3 fruit fly cellular contexts compared by ENCODE assay signal in the genomic region with DNA sequence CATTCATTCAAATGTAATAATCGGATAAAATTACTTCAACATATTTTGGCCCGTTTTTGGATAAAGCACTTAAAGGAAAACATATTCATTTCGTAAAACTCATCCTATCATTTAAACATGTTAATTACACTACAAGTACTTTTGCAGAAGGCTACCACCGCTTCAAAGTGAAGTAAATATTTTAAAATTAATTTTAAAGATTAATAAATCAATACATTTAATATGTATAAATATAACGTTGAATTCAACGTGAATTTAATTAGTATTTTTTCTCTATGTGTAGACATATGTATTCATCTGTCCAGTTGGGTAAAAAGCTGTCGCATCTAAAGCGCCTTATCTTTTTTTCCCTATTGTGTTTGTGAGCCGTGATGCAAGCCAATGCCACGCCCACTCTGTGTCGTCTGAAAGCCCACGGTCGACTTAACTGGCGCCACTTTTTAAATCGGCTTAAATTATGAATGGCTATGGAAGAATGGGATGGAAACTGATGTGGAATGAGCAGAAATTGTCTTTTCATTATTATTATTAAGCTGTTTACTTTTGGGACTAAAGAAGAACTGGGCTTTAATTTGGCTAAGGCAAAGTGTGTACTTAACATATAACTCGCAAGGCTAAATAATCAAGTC.
TF ChIP-seq lines count a peak whose summit lies in the region.

No protein-coding gene starts in this region.

- no peak for TF ChIP-seq CTCF in whole organism, embryonic (GFP tag; optimal IDR thresholded peaks at IDR 0.05; lab: Kevin White, UChicago)

TF ChIP-seq in whole organism, adult, 20 proteins besides CTCF, POLR2A, EP300 and RAD21:
- TF ChIP-seq Clk (GFP tag; optimal IDR thresholded peaks at IDR 0.05; lab: Kevin White, UChicago), result no peak
- TF ChIP-seq kay (GFP tag; lab: Kevin White, UChicago; ENCODE audit: borderline replicate concordance), result peak; percentile 29

TF ChIP-seq in whole organism, embryonic, 481 proteins besides CTCF, POLR2A, EP300 and RAD21 (continues in another document):
- TF ChIP-seq CG10565 (GFP tag; optimal IDR thresholded peaks at IDR 0.05; lab: Kevin White, UChicago) (no peak), CG4730 (GFP tag; IDR thresholded peaks at IDR 0.05; lab: Robert Waterston, UW) (no peak), Taf1 (GFP tag; IDR thresholded peaks at IDR 0.05; lab: Robert Waterston, UW) (no peak), CG6813 (GFP tag; optimal IDR thresholded peaks at IDR 0.05; lab: Kevin White, UChicago) (peak; percentile 4), shn (GFP tag; optimal IDR thresholded peaks at IDR 0.05; lab: Kevin White, UChicago) (no peak), Hey (tag; optimal IDR thresholded peaks at IDR 0.05; lab: Kevin White, UChicago) (no peak), B-H2 (GFP tag; optimal IDR thresholded peaks at IDR 0.05; lab: Kevin White, UChicago) (no peak), CG14441 (GFP tag; IDR thresholded peaks at IDR 0.05; lab: Robert Waterston, UW) (no peak), NC2β (GFP tag; optimal IDR thresholded peaks at IDR 0.05; lab: Kevin White, UChicago) (no peak), row (GFP tag; IDR thresholded peaks at IDR 0.05; lab: Robert Waterston, UW) (peak; percentile 36; the same call in 2 of the 3 replicates), zen (tag; optimal IDR thresholded peaks at IDR 0.05; lab: Kevin White, UChicago) (no peak), Nf-YB (GFP tag; optimal IDR thresholded peaks at IDR 0.05; lab: Kevin White, UChicago) (no peak), chm (GFP tag; IDR thresholded peaks at IDR 0.05; lab: Robert Waterston, UW) (no peak), croc (GFP tag; conservative IDR thresholded peaks at IDR 0.05; lab: Robert Waterston, UW) (no peak), bsh (GFP tag; optimal IDR thresholded peaks at IDR 0.05; lab: Kevin White, UChicago) (peak in 1 of 2 experiments; percentile 14), CG11456 (GFP tag; IDR thresholded peaks at IDR 0.05; lab: Robert Waterston, UW) (no peak), Trl (optimal IDR thresholded peaks at IDR 0.05; lab: Kevin White, UChicago) (no peak), Trl (GFP tag; optimal IDR thresholded peaks at IDR 0.05; lab: Kevin White, UChicago) (no peak), CG10543 (GFP tag; optimal IDR thresholded peaks at IDR 0.05; lab: Kevin White, UChicago) (no peak), CG10274 (GFP tag; optimal IDR thresholded peaks at IDR 0.05; lab: Kevin White, UChicago) (no peak), Abd-B (GFP tag; optimal IDR thresholded peaks at IDR 0.05; lab: Kevin White, UChicago) (no peak), ham (GFP tag; IDR thresholded peaks at IDR 0.05; lab: Robert Waterston, UW) (no peak), CG17359 (tag; optimal IDR thresholded peaks at IDR 0.05; lab: Kevin White, UChicago) (peak; percentile 32), nmo (GFP tag; optimal IDR thresholded peaks at IDR 0.05; lab: Kevin White, UChicago) (no peak), tap (tag; optimal IDR thresholded peaks at IDR 0.05; lab: Kevin White, UChicago) (peak; percentile 19), Oli (tag; optimal IDR thresholded peaks at IDR 0.05; lab: Kevin White, UChicago) (peak; percentile 16), sna (GFP tag; IDR thresholded peaks at IDR 0.05; lab: Robert Waterston, UW; ENCODE audit: partially characterized antibody) (no peak), CG31441 (GFP tag; IDR thresholded peaks at IDR 0.05; lab: Robert Waterston, UW) (no peak), CG17361 (GFP tag; IDR thresholded peaks at IDR 0.05; lab: Robert Waterston, UW) (no peak), CG30431 (GFP tag; optimal IDR thresholded peaks at IDR 0.05; lab: Kevin White, UChicago) (no peak), ATbp (GFP tag; optimal IDR thresholded peaks at IDR 0.05; lab: Kevin White, UChicago) (peak; percentile 4), CG31365 (tag; optimal IDR thresholded peaks at IDR 0.05; lab: Kevin White, UChicago) (no peak), CG3065 (GFP tag; optimal IDR thresholded peaks at IDR 0.05; lab: Kevin White, UChicago) (no peak), ac (GFP tag; optimal IDR thresholded peaks at IDR 0.05; lab: Kevin White, UChicago) (no peak), dmrt99B (tag; optimal IDR thresholded peaks at IDR 0.05; lab: Kevin White, UChicago) (peak; percentile 52), CG43689 (GFP tag; IDR thresholded peaks at IDR 0.05; lab: Robert Waterston, UW) (no peak), ttk (GFP tag; IDR thresholded peaks at IDR 0.05; lab: Robert Waterston, UW) (no peak), repo (GFP tag; optimal IDR thresholded peaks at IDR 0.05; lab: Kevin White, UChicago) (no peak), run (tag; optimal IDR thresholded peaks at IDR 0.05; lab: Kevin White, UChicago) (no peak), pros (GFP tag; optimal IDR thresholded peaks at IDR 0.05; lab: Kevin White, UChicago) (no peak), CG2712 (tag; optimal IDR thresholded peaks at IDR 0.05; lab: Kevin White, UChicago) (peak; percentile 32), CG2202 (tag; optimal IDR thresholded peaks at IDR 0.05; lab: Kevin White, UChicago) (no peak), CG4820 (GFP tag; optimal IDR thresholded peaks at IDR 0.05; lab: Kevin White, UChicago) (no peak)

TF ChIP-seq in whole organism, prepupa, 60 proteins besides CTCF, POLR2A, EP300 and RAD21:
- TF ChIP-seq CG8119 (GFP tag; IDR thresholded peaks at IDR 0.05; lab: Robert Waterston, UW) (peak; percentile 31; the same call in 1 of the 3 replicates), CG7368 (GFP tag; optimal IDR thresholded peaks at IDR 0.05; lab: Kevin White, UChicago) (no peak)
TF ChIP-seq in whole organism, prepupa: peak in this region for 1.
